Fruit fly (Drosophila melanogaster) whole organism, wandering third instar larva: ENCODE measurements around the gene mbt.

ENCODE experiments used
- Abd-B ChIP-seq: fragments of >200 bp; optimal IDR thresholded peaks from 2 replicates; lab custom pipeline; 2017; ENCODE audit warnings: missing biosample characterization, missing genetic modification characterization
- CG32264 ChIP-seq: fragments of 200-800 bp; sonication (Bioruptor generic); optimal IDR thresholded peaks from 2 replicates; lab custom pipeline; 2016; ENCODE audit warnings: missing biosample characterization, missing genetic modification characterization
- CG9705 ChIP-seq: fragments of 200-800 bp; sonication (Bioruptor generic); optimal IDR thresholded peaks from 2 replicates; lab custom pipeline; 2018; ENCODE audit warnings: missing biosample characterization, mild to moderate bottlenecking, missing genetic modification characterization
- CrebA ChIP-seq: fragments of 200-800 bp; sonication (Bioruptor generic); optimal IDR thresholded peaks from 2 replicates; lab custom pipeline; 2016; ENCODE audit warnings: missing biosample characterization, mild to moderate bottlenecking, missing genetic modification characterization, borderline replicate concordance
- Dfd ChIP-seq: fragments of >200 bp; optimal IDR thresholded peaks from 2 replicates; lab custom pipeline; 2017; ENCODE audit warnings: missing biosample characterization, missing genetic modification characterization
- Dif ChIP-seq: fragments of 200-275, 200-300 bp; sonication (Bioruptor generic); optimal IDR thresholded peaks from 2 replicates; lab custom pipeline; 2018; ENCODE audit warnings: missing biosample characterization, missing genetic modification characterization; ENCODE audit not compliant: partially characterized antibody
- GATAd ChIP-seq: sonication (Bioruptor generic); optimal IDR thresholded peaks from 2 replicates; lab custom pipeline; 2016; ENCODE audit warnings: missing biosample characterization, missing genetic modification characterization
- HLH106 ChIP-seq: fragments of 200-800 bp; optimal IDR thresholded peaks from 3 replicates; lab custom pipeline; 2019; ENCODE audit warnings: missing biosample characterization, mild to moderate bottlenecking, missing genetic modification characterization, moderate library complexity
- Hnf4 ChIP-seq: fragments of 200-800 bp; sonication (Bioruptor generic); optimal IDR thresholded peaks from 2 replicates; lab custom pipeline; 2016; ENCODE audit warnings: missing biosample characterization, mild to moderate bottlenecking, missing genetic modification characterization
- Hr78 ChIP-seq: fragments of >200 bp; optimal IDR thresholded peaks from 2 replicates; lab custom pipeline; 2017; ENCODE audit warnings: missing biosample characterization, missing genetic modification characterization
- Hr83 ChIP-seq: fragments of 200-300 bp; sonication (Bioruptor generic); optimal IDR thresholded peaks from 2 replicates; lab custom pipeline; 2016; ENCODE audit warnings: missing biosample characterization, mild to moderate bottlenecking, missing genetic modification characterization, moderate library complexity; ENCODE audit not compliant: poor library complexity, severe bottlenecking
- Jra ChIP-seq: sonication (Bioruptor generic); optimal IDR thresholded peaks from 2 replicates; lab custom pipeline; 2016; ENCODE audit warnings: missing biosample characterization, missing genetic modification characterization
- Mio ChIP-seq: sonication (Bioruptor generic); optimal IDR thresholded peaks from 2 replicates; lab custom pipeline; 2016; ENCODE audit warnings: missing biosample characterization, missing genetic modification characterization
- Myc ChIP-seq: fragments of >200 bp; optimal IDR thresholded peaks from 2 replicates; lab custom pipeline; 2017
- N ChIP-seq: fragments of >200 bp; optimal IDR thresholded peaks from 2 replicates; lab custom pipeline; 2018; ENCODE audit warnings: missing biosample characterization, missing external identifiers, missing genetic modification characterization
- OdsH ChIP-seq: fragments of 200-800 bp; sonication (Bioruptor generic); optimal IDR thresholded peaks from 2 replicates; lab custom pipeline; 2016; ENCODE audit warnings: missing biosample characterization, mild to moderate bottlenecking, missing genetic modification characterization
- Rel ChIP-seq, 2 experiments: fragments of 200-800 bp; sonication (Bioruptor generic) in 1 of 2; optimal IDR thresholded peaks; 2 replicates in 1 of 2; 3 replicates in 1 of 2; lab custom pipeline; 2016 to 2019; ENCODE audit warnings: mild to moderate bottlenecking in 2 of 2, missing biosample characterization in 2 of 2, missing genetic modification characterization in 2 of 2, moderate library complexity in 1 of 2
- Vsx2 ChIP-seq: fragments of 200-300, 225-300 bp; sonication (Bioruptor generic); optimal IDR thresholded peaks from 2 replicates; lab custom pipeline; 2018; ENCODE audit warnings: missing biosample characterization, missing genetic modification characterization; ENCODE audit not compliant: partially characterized antibody
- br ChIP-seq: fragments of 200-800 bp; sonication (Bioruptor generic); optimal IDR thresholded peaks from 2 replicates; lab custom pipeline; 2016; ENCODE audit warnings: missing biosample characterization, missing genetic modification characterization
- brk ChIP-seq: fragments of 200-800 bp; sonication (Bioruptor generic); optimal IDR thresholded peaks from 2 replicates; lab custom pipeline; 2016; ENCODE audit warnings: missing biosample characterization, mild to moderate bottlenecking, missing genetic modification characterization
- dl ChIP-seq, 2 experiments: fragments of 175-275, 200-275 bp in 1 of 2; fragments of 200-275 bp in 1 of 2; sonication (Bioruptor generic); optimal IDR thresholded peaks; lab custom pipeline; 2018; ENCODE audit warnings: mild to moderate bottlenecking in 2 of 2, missing biosample characterization in 2 of 2, missing genetic modification characterization in 2 of 2, moderate library complexity in 2 of 2; ENCODE audit not compliant: partially characterized antibody in 2 of 2, insufficient read depth in 1 of 2
- dmrt93B ChIP-seq: fragments of 200-800 bp; sonication (Bioruptor generic); optimal IDR thresholded peaks from 2 replicates; lab custom pipeline; 2018; ENCODE audit warnings: missing biosample characterization, mild to moderate bottlenecking, missing genetic modification characterization
- dsf ChIP-seq: sonication (Bioruptor generic); optimal IDR thresholded peaks from 2 replicates; lab custom pipeline; 2016; ENCODE audit warnings: missing biosample characterization, missing genetic modification characterization, borderline replicate concordance
- ey ChIP-seq: fragments of 200-800 bp; sonication (Bioruptor generic); optimal IDR thresholded peaks from 2 replicates; lab custom pipeline; 2016; ENCODE audit warnings: missing biosample characterization, missing genetic modification characterization
- foxo ChIP-seq, 2 experiments: fragments of 200-800 bp; sonication (Bioruptor generic); optimal IDR thresholded peaks; 2 replicates in 1 of 2; 3 replicates in 1 of 2; lab custom pipeline; 2016 to 2017; ENCODE audit warnings: missing biosample characterization in 2 of 2, missing genetic modification characterization in 2 of 2
- fru ChIP-seq: fragments of 200-800 bp; sonication (Bioruptor generic); optimal IDR thresholded peaks from 3 replicates; lab custom pipeline; 2016; ENCODE audit warnings: missing biosample characterization, mild to moderate bottlenecking, missing genetic modification characterization
- h ChIP-seq: fragments of 200-800 bp; sonication (Bioruptor generic); optimal IDR thresholded peaks from 3 replicates; lab custom pipeline; 2016; ENCODE audit warnings: missing biosample characterization, mild to moderate bottlenecking, missing genetic modification characterization
- jim ChIP-seq: fragments of 175-275, 200-325 bp; sonication (Bioruptor generic); optimal IDR thresholded peaks from 2 replicates; lab custom pipeline; 2016; ENCODE audit warnings: missing biosample characterization, mild to moderate bottlenecking, missing genetic modification characterization
- lola ChIP-seq: fragments of >200 bp; optimal IDR thresholded peaks from 2 replicates; lab custom pipeline; 2017; ENCODE audit warnings: missing biosample characterization, missing genetic modification characterization
- psq ChIP-seq: fragments of 200-800 bp; sonication (Bioruptor generic); optimal IDR thresholded peaks from 3 replicates; lab custom pipeline; 2017; ENCODE audit warnings: missing biosample characterization, mild to moderate bottlenecking, missing genetic modification characterization, moderate library complexity
- rgr ChIP-seq: fragments of 200-800 bp; sonication (Bioruptor generic); optimal IDR thresholded peaks from 3 replicates; lab custom pipeline; 2016; ENCODE audit warnings: missing biosample characterization, mild to moderate bottlenecking, missing genetic modification characterization
- sv ChIP-seq: fragments of 200-800 bp; sonication (Bioruptor generic); optimal IDR thresholded peaks from 3 replicates; lab custom pipeline; 2016; ENCODE audit warnings: missing biosample characterization, missing genetic modification characterization
- tai ChIP-seq: sonication (Bioruptor generic); optimal IDR thresholded peaks from 2 replicates; lab custom pipeline; 2016; ENCODE audit warnings: missing biosample characterization, missing genetic modification characterization
- usp ChIP-seq: fragments of >200 bp; optimal IDR thresholded peaks from 2 replicates; lab custom pipeline; 2017; ENCODE audit warnings: missing biosample characterization, missing genetic modification characterization
- woc ChIP-seq: sonication (Bioruptor generic); optimal IDR thresholded peaks from 2 replicates; lab custom pipeline; 2016; ENCODE audit warnings: missing biosample characterization, mild to moderate bottlenecking, missing genetic modification characterization

Gene mbt

DNA sequence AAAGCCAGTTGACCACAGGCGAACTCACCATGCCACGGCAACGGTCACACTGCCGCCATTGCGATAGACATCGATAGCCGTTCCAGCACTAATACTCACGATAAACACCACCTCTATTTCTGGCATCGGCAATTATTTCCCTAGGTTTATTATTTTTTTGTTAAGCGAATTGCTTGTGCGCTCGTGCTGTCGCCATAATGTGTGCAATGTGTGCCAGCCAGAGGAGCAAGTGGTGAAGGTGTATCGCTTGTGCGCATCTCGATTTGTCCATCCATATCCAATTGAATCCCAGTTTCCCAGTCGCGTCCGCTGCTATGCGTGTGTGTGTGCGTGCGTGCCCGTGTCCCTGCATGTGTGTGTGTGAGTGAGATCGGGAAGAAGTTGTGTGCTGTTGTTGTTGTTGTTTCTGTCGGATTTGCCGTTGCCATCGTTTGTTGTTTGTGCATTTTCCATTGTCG lies at the start of gene mbt:
TSS of gene mbt (plus strand) at position 85 of the 458 bp plus-strand sequence.
- TF ChIP-seq br (GFP tag; lab: Kevin White, UChicago): no peak
- TF ChIP-seq CG9705: no peak
- TF ChIP-seq N (GFP tag; lab: Kevin White, UChicago): peak; percentile 68
- no peak for TF ChIP-seq Hnf4 (GFP tag; lab: Kevin White, UChicago)
- TF ChIP-seq h: peak; percentile 35
- no peak for TF ChIP-seq Abd-B
- no peak for TF ChIP-seq Mio (GFP tag; lab: Kevin White, UChicago)
- TF ChIP-seq OdsH (GFP tag; lab: Kevin White, UChicago): no peak
- no peak for TF ChIP-seq sv
- TF ChIP-seq dmrt93B: no peak
- no peak for TF ChIP-seq Vsx2 (GFP tag; lab: Kevin White, UChicago)
- TF ChIP-seq fru: no peak
- TF ChIP-seq Myc (lab: Kevin White, UChicago): peak; percentile 80
- TF ChIP-seq jim (GFP tag; lab: Kevin White, UChicago): no peak
- no peak for TF ChIP-seq ey (GFP tag; lab: Kevin White, UChicago)
- TF ChIP-seq Dif (GFP tag; lab: Kevin White, UChicago): no peak
- TF ChIP-seq Hr83 (GFP tag; lab: Kevin White, UChicago): no peak
- TF ChIP-seq Hr78 (GFP tag; lab: Kevin White, UChicago): no peak
- no peak for TF ChIP-seq dsf
- peak; percentile 64 for TF ChIP-seq Dfd (GFP tag; lab: Kevin White, UChicago)
- no peak for TF ChIP-seq tai (GFP tag; lab: Kevin White, UChicago)
- TF ChIP-seq woc: no peak
- no peak for TF ChIP-seq foxo (GFP tag; optimal IDR thresholded peaks at IDR 0.05; lab: Kevin White, UChicago)
- peak; percentile 8 for TF ChIP-seq psq (GFP tag; lab: Kevin White, UChicago)
- TF ChIP-seq rgr (GFP tag; lab: Kevin White, UChicago): no peak
- no peak for TF ChIP-seq brk (GFP tag; lab: Kevin White, UChicago)
- TF ChIP-seq Rel (GFP tag; optimal IDR thresholded peaks at IDR 0.05; lab: Kevin White, UChicago): no peak
- TF ChIP-seq Rel (tag; optimal IDR thresholded peaks at IDR 0.05; lab: Kevin White, UChicago): no peak
- no peak for TF ChIP-seq lola (GFP tag; lab: Kevin White, UChicago)
- TF ChIP-seq Jra: no peak
- TF ChIP-seq GATAd (GFP tag; lab: Kevin White, UChicago): no peak

DNA sequence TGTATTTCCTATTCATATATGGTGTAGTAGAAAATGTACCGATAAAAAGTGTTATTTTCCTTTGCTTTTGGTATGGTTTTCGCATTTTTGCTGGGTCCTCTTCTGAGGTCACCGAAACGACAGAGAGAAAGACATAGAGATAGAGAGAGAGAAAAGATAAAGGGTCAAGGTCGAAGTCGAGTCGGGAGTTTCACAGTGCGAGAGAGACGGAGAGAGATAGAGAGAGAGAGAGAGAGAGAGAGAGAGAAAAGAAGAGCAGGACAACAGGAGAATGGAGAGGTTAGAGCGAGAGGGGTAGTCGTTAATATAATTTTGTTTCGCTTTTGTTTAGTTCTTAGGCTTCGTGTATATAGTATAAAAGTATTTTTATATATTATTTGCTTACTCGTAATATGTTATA lies 48.2 kb upstream of the mbt start:
- TF ChIP-seq CG9705: no peak
- TF ChIP-seq fru: no peak
- TF ChIP-seq woc: no peak
- TF ChIP-seq Myc (lab: Kevin White, UChicago): no peak
- no peak for TF ChIP-seq CrebA
- no peak for TF ChIP-seq h
- TF ChIP-seq Hr83 (GFP tag; lab: Kevin White, UChicago): no peak
- TF ChIP-seq Mio (GFP tag; lab: Kevin White, UChicago): no peak
- no peak for TF ChIP-seq br (GFP tag; lab: Kevin White, UChicago)
- TF ChIP-seq CG32264 (GFP tag; lab: Kevin White, UChicago): no peak
- no peak for TF ChIP-seq Dfd (GFP tag; lab: Kevin White, UChicago)
- no peak for TF ChIP-seq tai (GFP tag; lab: Kevin White, UChicago)
- TF ChIP-seq HLH106 (tag; lab: Kevin White, UChicago): no peak
- TF ChIP-seq Rel (GFP tag; optimal IDR thresholded peaks at IDR 0.05; lab: Kevin White, UChicago): no peak
- no peak for TF ChIP-seq Rel (tag; optimal IDR thresholded peaks at IDR 0.05; lab: Kevin White, UChicago)
- TF ChIP-seq Hnf4 (GFP tag; lab: Kevin White, UChicago): no peak
- TF ChIP-seq lola (GFP tag; lab: Kevin White, UChicago): no peak
- no peak for TF ChIP-seq dsf
- TF ChIP-seq ey (GFP tag; lab: Kevin White, UChicago): no peak

DNA sequence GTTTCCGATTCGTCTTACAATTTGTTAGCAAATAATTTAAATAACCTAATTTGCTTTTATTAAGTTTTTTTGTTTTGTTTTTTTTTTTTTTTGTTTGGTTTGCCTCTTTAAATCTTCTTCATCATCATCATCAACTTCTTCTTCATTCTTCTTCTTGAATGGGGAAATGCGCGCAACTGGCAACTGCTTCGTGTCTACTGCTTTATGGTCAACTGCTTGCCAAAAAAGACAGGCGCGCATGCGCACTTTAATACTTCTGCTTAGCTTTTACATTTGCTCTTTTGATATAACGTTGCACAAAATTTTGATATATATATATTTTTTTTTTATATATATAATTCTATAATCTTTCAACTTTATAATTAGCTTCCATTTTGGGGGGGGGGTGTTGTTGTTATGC lies 45.1 kb upstream of the mbt start:
- no peak for TF ChIP-seq sv
- no peak for TF ChIP-seq usp (GFP tag; lab: Kevin White, UChicago)
- TF ChIP-seq Hr78 (GFP tag; lab: Kevin White, UChicago): no peak
- TF ChIP-seq CG32264 (GFP tag; lab: Kevin White, UChicago): no peak
- TF ChIP-seq N (GFP tag; lab: Kevin White, UChicago): no peak
- TF ChIP-seq dmrt93B: no peak
- no peak for TF ChIP-seq GATAd (GFP tag; lab: Kevin White, UChicago)
- no peak for TF ChIP-seq fru
- no peak for TF ChIP-seq lola (GFP tag; lab: Kevin White, UChicago)
- no peak for TF ChIP-seq dl (GFP tag; optimal IDR thresholded peaks at IDR 0.05; lab: Kevin White, UChicago; ENCODE audit: insufficient read depth in 1 of 2, partially characterized antibody in 2 of 2)
- no peak for TF ChIP-seq Dif (GFP tag; lab: Kevin White, UChicago)
- TF ChIP-seq Vsx2 (GFP tag; lab: Kevin White, UChicago): no peak
